Fruit fly (Drosophila melanogaster) whole organism, embryonic: ENCODE data around the gene CG13114.

Experiments used
- Atf6 ChIP-seq: fragments of 200-800 bp; sonication (Bioruptor generic); IDR thresholded peaks from 2 replicates; pipeline ENCODE4 v1.3.6; 2022; ENCODE audit warnings: missing biosample characterization, missing genetic modification characterization
- Awh ChIP-seq: fragments of 200-800 bp; sonication (Bioruptor generic); IDR thresholded peaks from 2 replicates; pipeline ENCODE4, ENCODE4 v1.3.6; 2022; ENCODE audit warnings: missing biosample characterization, missing genetic modification characterization
- B-H2 ChIP-seq: fragments of 200-800 bp; sonication (Bioruptor generic); optimal IDR thresholded peaks from 2 replicates; lab custom pipeline; 2018; ENCODE audit warnings: missing biosample characterization, mild to moderate bottlenecking, missing genetic modification characterization
- Bgb ChIP-seq: fragments of 200-800 bp; sonication (Bioruptor generic); IDR thresholded peaks from 2 replicates; pipeline ENCODE4 v1.3.6; 2022; ENCODE audit warnings: missing biosample characterization, missing genetic modification characterization; ENCODE audit not compliant: partially characterized antibody
- CG10209 ChIP-seq: fragments of 200-800 bp; sonication (Bioruptor generic); optimal IDR thresholded peaks from 3 replicates; lab custom pipeline; 2017; ENCODE audit warnings: missing biosample characterization, mild to moderate bottlenecking, missing genetic modification characterization, missing genetic modification reagents
- CG11093 ChIP-seq: fragments of 200-800 bp; sonication (Bioruptor generic); IDR thresholded peaks from 3 replicates; pipeline ENCODE4 v1.3.6; 2022; ENCODE audit warnings: missing biosample characterization, missing genetic modification characterization
- CG13296 ChIP-seq: fragments of 200-800 bp; sonication (Bioruptor generic); optimal IDR thresholded peaks from 3 replicates; lab custom pipeline; 2018; ENCODE audit warnings: missing biosample characterization, mild to moderate bottlenecking, missing genetic modification characterization
- CG13775 ChIP-seq: fragments of 200-800 bp; sonication (Bioruptor generic); optimal IDR thresholded peaks from 3 replicates; lab custom pipeline; 2017; ENCODE audit warnings: missing biosample characterization, mild to moderate bottlenecking, missing genetic modification characterization
- CG14710 ChIP-seq: fragments of 200-800 bp; sonication (Bioruptor generic); optimal IDR thresholded peaks from 3 replicates; lab custom pipeline; 2019; ENCODE audit warnings: missing biosample characterization, mild to moderate bottlenecking, missing genetic modification characterization, moderate library complexity
- CG16779 ChIP-seq: fragments of 200-800 bp; sonication (Bioruptor generic); IDR thresholded peaks from 2 replicates; pipeline ENCODE4 v1.3.6; 2022; ENCODE audit warnings: missing biosample characterization, missing genetic modification characterization
- CG16813 ChIP-seq: fragments of 200-800 bp; sonication (Bioruptor generic); IDR thresholded peaks from 3 replicates; pipeline ENCODE4 v1.3.6; 2022; ENCODE audit warnings: missing biosample characterization, missing genetic modification characterization; ENCODE audit not compliant: partially characterized antibody
- CG2199 ChIP-seq: fragments of 200-800 bp; sonication (Bioruptor generic); IDR thresholded peaks from 3 replicates; pipeline ENCODE4 v1.3.6; 2022; ENCODE audit warnings: missing biosample characterization, missing genetic modification characterization
- CG3838 ChIP-seq: fragments of 200-800 bp; sonication (Bioruptor generic); optimal IDR thresholded peaks from 3 replicates; lab custom pipeline; 2016; ENCODE audit warnings: missing biosample characterization, missing genetic modification characterization
- CG5953 ChIP-seq: fragments of 200-800 bp; sonication (Bioruptor generic); IDR thresholded peaks from 2 replicates; pipeline ENCODE4 v1.3.6; 2022; ENCODE audit warnings: missing biosample characterization, missing genetic modification characterization
- CG6272 ChIP-seq: fragments of 200-800 bp; sonication (Bioruptor generic); IDR thresholded peaks from 2 replicates; pipeline ENCODE4 v1.3.6; 2022; ENCODE audit warnings: missing biosample characterization, missing genetic modification characterization
- CG6765 ChIP-seq: fragments of 200-800 bp; sonication (Bioruptor generic); optimal IDR thresholded peaks from 3 replicates; lab custom pipeline; 2017; ENCODE audit warnings: missing biosample characterization, mild to moderate bottlenecking, missing genetic modification characterization
- CG6791 ChIP-seq: fragments of 200-800 bp; sonication (Bioruptor generic); IDR thresholded peaks from 3 replicates; pipeline ENCODE4 v1.3.6; 2022; ENCODE audit warnings: missing biosample characterization, missing genetic modification characterization; ENCODE audit not compliant: partially characterized antibody
- CG7786 ChIP-seq: fragments of 200-800 bp; sonication (Bioruptor generic); optimal IDR thresholded peaks from 2 replicates; lab custom pipeline; 2016; ENCODE audit warnings: missing biosample characterization, missing genetic modification characterization
- CG7963 ChIP-seq: fragments of 200-800 bp; sonication (Bioruptor generic); IDR thresholded peaks from 3 replicates; pipeline ENCODE4 v1.3.6; 2022; ENCODE audit warnings: missing biosample characterization, missing genetic modification characterization; ENCODE audit not compliant: partially characterized antibody
- CHES-1-like ChIP-seq: fragments of 200-800 bp; sonication (Bioruptor generic); optimal IDR thresholded peaks from 2 replicates; lab custom pipeline; 2016; ENCODE audit warnings: missing biosample characterization, missing genetic modification characterization
- Chrac-16 ChIP-seq: fragments of 200-800 bp; sonication (Bioruptor generic); optimal IDR thresholded peaks from 3 replicates; lab custom pipeline; 2016; ENCODE audit warnings: missing biosample characterization, missing genetic modification characterization
- Dbx ChIP-seq: fragments of 200-800 bp; sonication (Bioruptor generic); IDR thresholded peaks from 3 replicates; pipeline ENCODE4 v1.3.6; 2022; ENCODE audit warnings: missing biosample characterization, missing genetic modification characterization
- Dp ChIP-seq: fragments of 200-800 bp; sonication (Bioruptor generic); optimal IDR thresholded peaks from 2 replicates; lab custom pipeline; 2018; ENCODE audit warnings: missing biosample characterization, mild to moderate bottlenecking, missing genetic modification characterization, moderate library complexity
- Drgx ChIP-seq: fragments of 200-800 bp; sonication (Bioruptor generic); IDR thresholded peaks from 2 replicates; pipeline ENCODE4 v1.3.6; 2022; ENCODE audit warnings: missing biosample characterization, missing genetic modification characterization
- Elba2 ChIP-seq: fragments of 200-800 bp; sonication (Bioruptor generic); optimal IDR thresholded peaks from 3 replicates; lab custom pipeline; 2016; ENCODE audit warnings: missing biosample characterization, missing genetic modification characterization
- HLH54F ChIP-seq: fragments of 200-800 bp; sonication (Bioruptor generic); optimal IDR thresholded peaks from 3 replicates; lab custom pipeline; 2016; ENCODE audit warnings: missing biosample characterization, missing genetic modification characterization
- MTF-1 ChIP-seq: fragments of 200-800 bp; sonication (Bioruptor generic); optimal IDR thresholded peaks from 2 replicates; lab custom pipeline; 2018; ENCODE audit warnings: missing biosample characterization, mild to moderate bottlenecking, missing genetic modification characterization, borderline replicate concordance
- Mes4 ChIP-seq: fragments of 200-800 bp; sonication (Bioruptor generic); optimal IDR thresholded peaks from 2 replicates; lab custom pipeline; 2016; ENCODE audit warnings: missing biosample characterization, missing genetic modification characterization
- Nf-YC ChIP-seq: fragments of 200-800 bp; optimal IDR thresholded peaks from 3 replicates; lab custom pipeline; 2019; ENCODE audit warnings: missing biosample characterization, mild to moderate bottlenecking, missing genetic modification characterization, moderate library complexity
- Opbp ChIP-seq: fragments of 200-800 bp; sonication (Bioruptor generic); IDR thresholded peaks from 3 replicates; pipeline ENCODE4 v1.3.6; 2022; ENCODE audit warnings: missing biosample characterization, missing genetic modification characterization; ENCODE audit not compliant: partially characterized antibody
- Rx ChIP-seq: fragments of 200-800 bp; sonication (Bioruptor generic); IDR thresholded peaks from 2 replicates; pipeline ENCODE4 v1.3.6; 2022; ENCODE audit warnings: missing biosample characterization, missing genetic modification characterization
- Trl ChIP-seq, 3 experiments: fragments of >200 bp in 2 of 3; fragments of 200-800 bp in 1 of 3; sonication (Bioruptor generic) in 1 of 3; optimal IDR thresholded peaks; 2 replicates in 1 of 3; 3 replicates in 2 of 3; lab custom pipeline; 2016 to 2017; ENCODE audit warnings: missing biosample characterization in 1 of 3, missing genetic modification characterization in 1 of 3
- Usf ChIP-seq: fragments of 200-800 bp; sonication (Bioruptor generic); optimal IDR thresholded peaks from 2 replicates; lab custom pipeline; 2017; ENCODE audit warnings: missing genotype, missing biosample characterization, missing genetic modification characterization
- Xbp1 ChIP-seq: fragments of 200-800 bp; sonication (Bioruptor generic); optimal IDR thresholded peaks from 3 replicates; lab custom pipeline; 2016; ENCODE audit warnings: missing biosample characterization, mild to moderate bottlenecking, missing genetic modification characterization
- ash1 ChIP-seq: fragments of 200-800 bp; sonication (Bioruptor generic); optimal IDR thresholded peaks from 2 replicates; lab custom pipeline; 2018; ENCODE audit warnings: missing biosample characterization, mild to moderate bottlenecking, missing genetic modification characterization
- bigmax ChIP-seq: fragments of 200-800 bp; sonication (Bioruptor generic); optimal IDR thresholded peaks from 2 replicates; lab custom pipeline; 2018; ENCODE audit warnings: missing biosample characterization, mild to moderate bottlenecking, missing genetic modification characterization
- chif ChIP-seq, 2 experiments: fragments of 200-800 bp; sonication (Bioruptor generic); optimal IDR thresholded peaks; 3 replicates each; lab custom pipeline; 2016; ENCODE audit warnings: missing biosample characterization in 2 of 2, missing genetic modification characterization in 2 of 2
- ewg ChIP-seq: fragments of 200-800 bp; sonication (Bioruptor generic); optimal IDR thresholded peaks from 3 replicates; lab custom pipeline; 2017; ENCODE audit warnings: mild to moderate bottlenecking, missing biosample characterization, missing genetic modification reagents, missing genetic modification characterization
- her ChIP-seq: fragments of 200-800 bp; sonication (Bioruptor generic); optimal IDR thresholded peaks from 2 replicates; lab custom pipeline; 2016; ENCODE audit warnings: missing biosample characterization, missing genetic modification characterization
- ken ChIP-seq: fragments of 200-800 bp; sonication (Bioruptor generic); IDR thresholded peaks from 3 replicates; pipeline ENCODE4 v1.3.6; 2022; ENCODE audit warnings: missing biosample characterization, missing genetic modification characterization
- mld ChIP-seq: fragments of 200-800 bp; sonication (Bioruptor generic); IDR thresholded peaks from 3 replicates; pipeline ENCODE4 v1.3.6; 2022; ENCODE audit warnings: missing biosample characterization, missing genetic modification characterization; ENCODE audit not compliant: partially characterized antibody
- oc ChIP-seq: fragments of 200-800 bp; sonication (Bioruptor generic); optimal IDR thresholded peaks from 2 replicates; lab custom pipeline; 2018; ENCODE audit warnings: missing biosample characterization, mild to moderate bottlenecking, missing genetic modification characterization, moderate library complexity
- pfk ChIP-seq: fragments of 200-800 bp; sonication (Bioruptor generic); optimal IDR thresholded peaks from 2 replicates; lab custom pipeline; 2018; ENCODE audit warnings: missing biosample characterization, mild to moderate bottlenecking, missing genetic modification characterization, moderate library complexity
- pnt ChIP-seq: fragments of 200-800 bp; sonication (Bioruptor generic); optimal IDR thresholded peaks from 3 replicates; lab custom pipeline; 2016; ENCODE audit warnings: missing biosample characterization, missing genetic modification characterization
- shn ChIP-seq: fragments of 200-800 bp; sonication (Bioruptor generic); optimal IDR thresholded peaks from 3 replicates; lab custom pipeline; 2016; ENCODE audit warnings: missing biosample characterization, missing genetic modification characterization
- ssp ChIP-seq: fragments of 200-800 bp; sonication (Bioruptor generic); IDR thresholded peaks from 2 replicates; pipeline ENCODE4 v1.3.6; 2022; ENCODE audit warnings: missing biosample characterization, missing genetic modification characterization
- z ChIP-seq: fragments of 200-800 bp; sonication (Bioruptor generic); IDR thresholded peaks from 3 replicates; pipeline ENCODE4 v1.3.6; 2022; ENCODE audit warnings: missing biosample characterization, missing genetic modification characterization

Gene CG13114

DNA sequence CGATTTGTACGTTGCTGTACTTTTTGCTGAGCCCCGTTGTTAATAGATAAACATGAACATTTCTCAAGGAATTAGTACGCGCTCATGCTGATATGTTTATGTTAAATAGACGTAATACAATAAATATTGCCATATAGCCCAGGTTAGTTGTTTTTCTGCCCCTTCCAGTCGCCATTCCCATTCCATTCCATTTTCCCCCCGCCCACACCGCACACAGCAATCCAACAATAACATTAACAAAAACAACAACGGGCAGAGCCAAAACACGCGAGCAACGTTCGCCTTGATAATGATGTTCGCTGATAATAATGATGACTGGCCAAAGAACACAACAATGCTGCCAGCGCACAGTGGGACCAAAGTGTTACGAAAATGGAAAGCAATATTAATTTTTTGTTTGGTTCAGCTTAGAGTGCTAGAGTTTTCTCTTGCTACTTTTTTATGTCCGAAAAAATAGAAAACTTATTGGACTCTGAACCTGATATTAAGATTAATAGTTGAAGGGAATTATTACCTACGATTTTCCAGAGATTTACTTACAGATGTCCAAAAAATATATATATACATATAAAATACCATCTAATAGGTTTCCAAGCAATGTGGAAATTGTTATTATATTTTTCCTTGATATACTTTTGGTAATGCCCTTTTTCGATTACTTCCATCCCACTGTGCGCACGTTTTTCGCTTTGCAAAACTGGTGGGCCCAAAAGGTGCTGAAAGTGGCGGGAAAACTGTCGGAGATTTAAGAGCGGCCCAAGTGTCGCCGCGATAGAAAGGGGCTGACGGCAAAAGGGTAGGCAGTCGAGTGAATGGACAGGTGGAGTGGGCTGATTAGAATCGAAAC lies 24.2 kb downstream of the CG13114 start (continued):
- TF ChIP-seq bigmax (GFP tag; lab: Kevin White, UChicago) (no peak), CG6272 (GFP tag; lab: Robert Waterston, UW) (peak; percentile 73; the same call in 1 of the 2 replicates), Atf6 (peak; percentile 95), CG5953 (GFP tag; lab: Robert Waterston, UW) (peak; percentile 81; the same call in 1 of the 2 replicates), ash1 (GFP tag; lab: Kevin White, UChicago) (no peak), mld (no peak), CG6791 (no peak), Dp (GFP tag; lab: Kevin White, UChicago) (peak; percentile 27), CG6765 (GFP tag; lab: Kevin White, UChicago) (peak; percentile 96), CG7786 (peak; percentile 82), her (GFP tag; lab: Kevin White, UChicago) (peak; percentile 74), Bgb (GFP tag; lab: Robert Waterston, UW) (no peak; the same call in 1 of the 2 replicates), Elba2 (GFP tag; lab: Kevin White, UChicago) (peak; percentile 80), MTF-1 (peak; percentile 85), CHES-1-like (peak; percentile 86), ken (peak; percentile 71; the same call in 2 of the 3 replicates), Rx (peak; percentile 72), pnt (GFP tag; lab: Kevin White, UChicago) (peak; percentile 58), CG7963 (GFP tag; lab: Robert Waterston, UW) (no peak), CG16813 (GFP tag; lab: Robert Waterston, UW) (peak; percentile 43; the same call in 2 of the 3 replicates), Mes4 (peak; percentile 77), CG13296 (GFP tag; lab: Kevin White, UChicago) (peak; percentile 98), B-H2 (GFP tag; lab: Kevin White, UChicago) (peak; percentile 91), Trl (optimal IDR thresholded peaks at IDR 0.05; lab: Kevin White, UChicago) (no peak), Trl (GFP tag; optimal IDR thresholded peaks at IDR 0.05; lab: Kevin White, UChicago) (peak; percentile 81), pfk (GFP tag; lab: Kevin White, UChicago) (no peak), Chrac-16 (peak; percentile 95), CG13775 (GFP tag; lab: Kevin White, UChicago) (peak; percentile 98), Dbx (GFP tag; lab: Robert Waterston, UW) (peak; percentile 92), CG10209 (GFP tag; lab: Kevin White, UChicago) (peak; percentile 98), CG11093 (GFP tag; lab: Robert Waterston, UW) (peak; percentile 77), CG2199 (GFP tag; lab: Robert Waterston, UW) (peak; percentile 38; the same call in 1 of the 3 replicates), Nf-YC (tag; lab: Kevin White, UChicago) (peak; percentile 90), ewg (GFP tag; lab: Kevin White, UChicago) (peak; percentile 91), shn (GFP tag; lab: Kevin White, UChicago) (peak; percentile 80), CG16779 (GFP tag; lab: Robert Waterston, UW) (peak; percentile 51; the same call in 1 of the 2 replicates), oc (tag; lab: Kevin White, UChicago) (peak; percentile 88), Drgx (GFP tag; lab: Robert Waterston, UW) (peak; percentile 92), Awh (peak; percentile 88), HLH54F (GFP tag; lab: Kevin White, UChicago) (peak; percentile 87), Usf (GFP tag; lab: Kevin White, UChicago) (peak; percentile 94), ssp (GFP tag; lab: Robert Waterston, UW) (peak; percentile 82), Xbp1 (peak; percentile 96), CG3838 (GFP tag; lab: Kevin White, UChicago) (peak; percentile 94), chif (GFP tag; optimal IDR thresholded peaks at IDR 0.05; lab: Kevin White, UChicago) (peak; percentile 79 to 82), CG14710 (tag; lab: Kevin White, UChicago) (peak; percentile 93), z (GFP tag; lab: Robert Waterston, UW) (peak; percentile 49; the same call in 2 of the 3 replicates), Opbp (GFP tag; lab: Robert Waterston, UW) (no peak)
